Worm (Caenorhabditis elegans) whole organism, L4 larva: ENCODE data around the gene F21A3.11.

Source experiments
- F26F4.8 ChIP-seq: fragments of 200-800 bp; sonication (Bioruptor generic); conservative IDR thresholded peaks from 2 replicates; pipeline ENCODE4 v1.3.6; 2022; ENCODE audit warnings: missing genetic modification characterization, missing compliant biosample characterization
- Y105C5A.15 ChIP-seq: fragments of 200-800 bp; sonication (Bioruptor generic); IDR thresholded peaks from 2 replicates; pipeline ENCODE4 v1.3.6; 2022; ENCODE audit warnings: missing genetic modification characterization, missing compliant biosample characterization
- Y5F2A.4 ChIP-seq: fragments of 200-800 bp; sonication (Bioruptor generic); optimal IDR thresholded peaks from 2 replicates; lab custom pipeline; 2018; ENCODE audit warnings: mild to moderate bottlenecking, missing genetic modification characterization, missing compliant biosample characterization
- Y75B8A.6 ChIP-seq: fragments of 200-800 bp; sonication (Bioruptor generic); IDR thresholded peaks from 2 replicates; pipeline ENCODE4 v1.3.6; 2022; ENCODE audit warnings: missing genetic modification reagents, missing genetic modification characterization, missing compliant biosample characterization
- ZK337.2 ChIP-seq: fragments of 200-800 bp; sonication (Bioruptor generic); IDR thresholded peaks from 2 replicates; pipeline ENCODE4 v1.3.6; 2022; ENCODE audit warnings: missing genetic modification reagents, missing genetic modification characterization, missing compliant biosample characterization
- aha-1 ChIP-seq: fragments of 150-350 bp; peaks from one replicate; lab custom pipeline; 2014; ENCODE audit warnings: missing biosample characterization, missing genetic modification characterization
- aly-2 ChIP-seq: sonication (generic microtip); optimal IDR thresholded peaks from 2 replicates; lab custom pipeline; 2018; ENCODE audit warnings: missing biosample characterization, missing genetic modification characterization
- ama-1 ChIP-seq: fragments of 150-350 bp; optimal IDR thresholded peaks from 2 replicates; lab custom pipeline; 2014; ENCODE audit warnings: inconsistent platforms, mixed read lengths
- ceh-32 ChIP-seq: sonication (generic microtip); optimal IDR thresholded peaks from 2 replicates; lab custom pipeline; 2016; ENCODE audit warnings: mild to moderate bottlenecking, missing genetic modification characterization, missing compliant biosample characterization; ENCODE audit not compliant: poor library complexity
- ces-1 ChIP-seq: fragments of 150-350 bp; sonication (generic microtip); optimal IDR thresholded peaks from 4 replicates; lab custom pipeline; 2014; ENCODE audit warnings: missing biosample characterization, missing genetic modification reagents, missing genetic modification characterization
- dmd-8 ChIP-seq: fragments of 200-800 bp; sonication (Bioruptor generic); IDR thresholded peaks from 2 replicates; pipeline ENCODE4 v1.3.6; 2022; ENCODE audit warnings: missing genetic modification characterization, missing compliant biosample characterization
- dmd-9 ChIP-seq: fragments of 200-800 bp; sonication (Bioruptor generic); IDR thresholded peaks from 2 replicates; pipeline ENCODE4 v1.3.6; 2022; ENCODE audit warnings: missing genetic modification reagents, missing genetic modification characterization, missing compliant biosample characterization
- dpl-1 ChIP-seq: fragments of 150-350 bp; optimal IDR thresholded peaks from 2 replicates; lab custom pipeline; 2014; ENCODE audit warnings: missing biosample characterization, missing genetic modification reagents, missing genetic modification characterization
- duxl-1 ChIP-seq: sonication (generic microtip); optimal IDR thresholded peaks from 2 replicates; lab custom pipeline; 2016; ENCODE audit warnings: mild to moderate bottlenecking, missing genetic modification characterization, moderate library complexity, missing compliant biosample characterization; ENCODE audit not compliant: poor library complexity
- egl-43 ChIP-seq: fragments of 200-800 bp; sonication (Bioruptor generic); IDR thresholded peaks from 2 replicates; pipeline ENCODE4 v1.3.6; 2022; ENCODE audit warnings: missing genetic modification reagents, missing genetic modification characterization, missing compliant biosample characterization
- fkh-10 ChIP-seq: fragments of 150-350 bp; optimal IDR thresholded peaks from 2 replicates; lab custom pipeline; 2014; ENCODE audit warnings: missing biosample characterization, missing genetic modification reagents, missing genetic modification characterization
- fos-1 ChIP-seq: fragments of 150-350 bp; optimal IDR thresholded peaks from 2 replicates; lab custom pipeline; 2014; ENCODE audit warnings: missing biosample characterization, missing genetic modification characterization
- hif-1 ChIP-seq, 2 experiments: sonication (generic microtip); optimal IDR thresholded peaks; 2 replicates each; lab custom pipeline; 2016 to 2017; ENCODE audit warnings: missing compliant biosample characterization in 2 of 2, missing genetic modification characterization in 2 of 2, missing genetic modification reagents in 2 of 2, missing genotype in 2 of 2, mild to moderate bottlenecking in 1 of 2
- lim-7 ChIP-seq: fragments of 200-800 bp; sonication (Bioruptor generic); IDR thresholded peaks from 2 replicates; pipeline ENCODE4 v1.3.6; 2022; ENCODE audit warnings: missing genetic modification characterization, missing compliant biosample characterization
- lin-1 ChIP-seq: fragments of 200-800 bp; sonication (Bioruptor generic); IDR thresholded peaks from 2 replicates; pipeline ENCODE4 v1.3.6; 2022; ENCODE audit warnings: missing genetic modification reagents, missing genetic modification characterization, missing compliant biosample characterization
- lin-15B ChIP-seq: fragments of 150-350 bp; sonication (generic microtip); optimal IDR thresholded peaks from 3 replicates; lab custom pipeline; 2014; ENCODE audit warnings: missing biosample characterization, missing genetic modification characterization
- lin-29 ChIP-seq: fragments of 200-800 bp; sonication (Bioruptor generic); IDR thresholded peaks from 2 replicates; pipeline ENCODE4 v1.3.6; 2022; ENCODE audit warnings: missing genetic modification reagents, missing genetic modification characterization, missing compliant biosample characterization
- lsy-2 ChIP-seq, 2 experiments: fragments of 150-350 bp in 1 of 2; sonication (generic microtip) in 1 of 2; optimal IDR thresholded peaks; 2 replicates each; lab custom pipeline; 2014 to 2017; ENCODE audit warnings: missing biosample characterization in 2 of 2, missing genetic modification characterization in 2 of 2
- madf-9 ChIP-seq: fragments of 200-800 bp; sonication (Bioruptor generic); conservative IDR thresholded peaks from 2 replicates; pipeline ENCODE4 v1.3.6; 2022; ENCODE audit warnings: missing genetic modification reagents, missing genetic modification characterization, missing compliant biosample characterization
- mdt-29 ChIP-seq: fragments of 200-800 bp; sonication (Bioruptor generic); IDR thresholded peaks from 2 replicates; pipeline ENCODE4 v1.3.6; 2022; ENCODE audit warnings: missing genetic modification reagents, missing genetic modification characterization, missing compliant biosample characterization
- mxl-2 ChIP-seq: fragments of 200-800 bp; sonication (Bioruptor generic); conservative IDR thresholded peaks from 2 replicates; pipeline ENCODE4 v1.3.6; 2022; ENCODE audit warnings: missing genetic modification reagents, missing genetic modification characterization, missing compliant biosample characterization
- mxl-3 ChIP-seq: fragments of 200-800 bp; sonication (Bioruptor generic); optimal IDR thresholded peaks from 2 replicates; lab custom pipeline; 2018; ENCODE audit warnings: mild to moderate bottlenecking, missing genetic modification characterization, missing compliant biosample characterization
- nhr-6 ChIP-seq: fragments of 150-350 bp; optimal IDR thresholded peaks from 2 replicates; lab custom pipeline; 2014; ENCODE audit warnings: missing biosample characterization, missing genetic modification characterization
- nhr-77 ChIP-seq: fragments of 150-350 bp; optimal IDR thresholded peaks from 2 replicates; lab custom pipeline; 2014; ENCODE audit warnings: missing biosample characterization, missing genetic modification characterization
- saeg-2 ChIP-seq: fragments of 200-800 bp; sonication (Bioruptor generic); IDR thresholded peaks from 2 replicates; pipeline ENCODE4 v1.3.6; 2022; ENCODE audit warnings: missing genetic modification reagents, missing genetic modification characterization, missing compliant biosample characterization
- snpc-4 ChIP-seq: fragments of 150-350 bp; optimal IDR thresholded peaks from 2 replicates; lab custom pipeline; 2014; ENCODE audit warnings: missing biosample characterization, missing genetic modification characterization
- spr-3 ChIP-seq: fragments of 200-800 bp; sonication (Bioruptor generic); optimal IDR thresholded peaks from 2 replicates; lab custom pipeline; 2018; ENCODE audit warnings: mild to moderate bottlenecking, missing genetic modification characterization, missing compliant biosample characterization
- unc-130 ChIP-seq: sonication (generic microtip); optimal IDR thresholded peaks from 2 replicates; lab custom pipeline; 2016; ENCODE audit warnings: missing genetic modification reagents, missing genetic modification characterization, missing compliant biosample characterization
- unc-62 ChIP-seq, 3 experiments: fragments of 150-350 bp in 1 of 3; sonication (generic microtip); optimal IDR thresholded peaks in 2 of 3; peaks in 1 of 3; 1 replicate in 1 of 3; 2 replicates in 2 of 3; lab custom pipeline; 2014 to 2017; ENCODE audit warnings: missing biosample characterization in 3 of 3, missing genetic modification characterization in 3 of 3, missing genetic modification reagents in 3 of 3, missing genotype in 1 of 3
- zfp-3 ChIP-seq: fragments of 200-800 bp; sonication (Bioruptor generic); conservative IDR thresholded peaks from 2 replicates; pipeline ENCODE4 v1.3.6; 2022; ENCODE audit warnings: missing genetic modification reagents, missing genetic modification characterization, missing compliant biosample characterization
- zip-11 ChIP-seq: fragments of 200-800 bp; sonication (Bioruptor generic); IDR thresholded peaks from 2 replicates; pipeline ENCODE4 v1.3.6; 2022; ENCODE audit warnings: missing genetic modification characterization, missing compliant biosample characterization
- zip-2 ChIP-seq: fragments of 150-350 bp; optimal IDR thresholded peaks from 2 replicates; lab custom pipeline; 2014; ENCODE audit warnings: missing biosample characterization, missing genetic modification characterization

F21A3.11 gene

ce11 chrV:15563477-15563876 is 30.5 kb upstream of the F21A3.11 start:
- peak; percentile 74 for TF ChIP-seq fkh-10 (GFP tag; lab: Kevin White, UChicago)
- peak in 1 of 2 experiments; percentile 30 for TF ChIP-seq unc-62 (GFP tag; optimal IDR thresholded peaks at IDR 0.05 in 1 of 2; lab: Kevin White, UChicago)
- TF ChIP-seq unc-62 (tag; optimal IDR thresholded peaks at IDR 0.05; lab: Kevin White, UChicago): no peak
- no peak for TF ChIP-seq madf-9

DNA sequence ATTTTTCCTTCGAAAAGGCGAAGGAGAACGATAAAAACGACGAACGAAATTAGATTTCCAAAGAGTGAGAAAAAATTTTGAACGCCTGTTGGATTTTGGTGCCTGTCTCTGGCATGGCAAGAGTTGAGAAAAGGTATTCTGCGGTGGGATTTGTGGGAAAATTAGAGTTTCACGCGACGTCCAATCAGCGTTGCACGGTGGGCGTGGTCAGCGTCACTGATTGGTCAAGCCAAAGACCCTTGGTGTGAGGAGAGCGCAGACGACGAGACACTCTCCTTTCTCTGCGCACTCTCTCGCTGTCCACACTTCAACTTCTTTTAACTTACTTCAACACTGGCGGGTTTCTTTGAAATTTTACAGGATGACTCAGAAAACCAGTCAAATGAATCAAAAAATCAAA is 29.5 kb upstream of the F21A3.11 start:
- TF ChIP-seq Y75B8A.6 (GFP tag; lab: Robert Waterston, UW) (no peak), ama-1 (no peak), ceh-32 (no peak), Y105C5A.15 (GFP tag; lab: Robert Waterston, UW) (no peak), ces-1 (GFP tag; lab: Kevin White, UChicago) (no peak), mdt-29 (GFP tag; lab: Robert Waterston, UW) (no peak), dmd-8 (GFP tag; lab: Robert Waterston, UW) (no peak), zfp-3 (GFP tag; lab: Robert Waterston, UW) (no peak), spr-3 (GFP tag; lab: Kevin White, UChicago) (no peak), lsy-2 (tag; optimal IDR thresholded peaks at IDR 0.05; lab: Kevin White, UChicago) (no peak), ZK337.2 (GFP tag; lab: Robert Waterston, UW) (no peak), zip-2 (tag; lab: Kevin White, UChicago) (no peak), fos-1 (tag; lab: Kevin White, UChicago) (no peak), nhr-6 (no peak), aly-2 (tag; lab: Kevin White, UChicago) (no peak), egl-43 (GFP tag; lab: Robert Waterston, UW) (no peak), lin-15B (tag; lab: Kevin White, UChicago) (no peak)
- TF ChIP-seq, all 104 proteins: peak for 0

- TF ChIP-seq aha-1 (tag; lab: Kevin White, UChicago) (peak; percentile 56), lin-15B (tag; lab: Kevin White, UChicago) (no peak), mxl-2 (GFP tag; lab: Robert Waterston, UW) (no peak), unc-62 (GFP tag; optimal IDR thresholded peaks at IDR 0.05 in 1 of 2; lab: Kevin White, UChicago) (peak in 1 of 2 experiments; percentile 81), unc-62 (tag; optimal IDR thresholded peaks at IDR 0.05; lab: Kevin White, UChicago) (no peak), lin-1 (GFP tag; lab: Robert Waterston, UW) (no peak), Y5F2A.4 (GFP tag; lab: Kevin White, UChicago) (no peak), snpc-4 (tag; lab: Kevin White, UChicago) (no peak), unc-130 (GFP tag; lab: Kevin White, UChicago) (no peak), spr-3 (GFP tag; lab: Kevin White, UChicago) (no peak), nhr-77 (tag; lab: Kevin White, UChicago) (no peak), mxl-3 (GFP tag; lab: Kevin White, UChicago) (no peak)
Measured at ce11 chrV:15559729-15560128, 26.7 kb upstream of the F21A3.11 start.

DNA sequence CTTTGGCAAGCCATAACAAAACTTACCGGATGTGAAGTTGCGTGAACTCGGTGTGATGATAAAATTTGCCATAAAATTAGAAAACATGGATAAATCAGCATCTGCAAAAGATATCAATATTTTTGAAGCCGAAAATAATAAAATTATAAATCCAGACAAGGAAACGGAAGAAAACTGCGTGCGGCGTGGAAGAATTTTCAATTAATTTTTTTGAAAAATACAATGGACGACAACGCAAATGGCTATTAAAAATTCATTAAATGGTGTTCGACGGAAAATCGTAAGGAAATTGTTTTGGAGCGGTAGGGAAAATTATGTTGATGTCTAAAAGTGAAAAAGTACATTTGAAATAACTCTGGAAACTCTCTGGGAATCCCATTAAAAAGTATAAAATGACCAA is 26.0 kb upstream of the F21A3.11 start, which contains the start of gene acr-18:
Gene acr-18, minus strand, starts transcription at position 101 of the 400 bp plus-strand sequence.
- no peak for TF ChIP-seq saeg-2
- TF ChIP-seq hif-1 (tag; optimal IDR thresholded peaks at IDR 0.05; lab: Kevin White, UChicago): no peak
- no peak for TF ChIP-seq aha-1 (tag; lab: Kevin White, UChicago)
- TF ChIP-seq madf-9: no peak
- TF ChIP-seq zip-11: no peak
- no peak for TF ChIP-seq lin-29
- no peak for TF ChIP-seq F26F4.8 (GFP tag; lab: Robert Waterston, UW)
- TF ChIP-seq lsy-2 (tag; optimal IDR thresholded peaks at IDR 0.05; lab: Kevin White, UChicago): no peak
- TF ChIP-seq dpl-1 (GFP tag; lab: Kevin White, UChicago): no peak
- TF ChIP-seq lin-1 (GFP tag; lab: Robert Waterston, UW): no peak
- no peak for TF ChIP-seq dmd-9 (GFP tag; lab: Robert Waterston, UW)
- no peak for TF ChIP-seq mxl-3 (GFP tag; lab: Kevin White, UChicago)
- TF ChIP-seq lim-7 (GFP tag; lab: Robert Waterston, UW): no peak
- no peak for TF ChIP-seq duxl-1 (tag; lab: Kevin White, UChicago)
- TF ChIP-seq ceh-32: no peak
